Fruit fly (Drosophila melanogaster): ENCODE results near the gene CG9581.
"Not testable (repeated sequence)": the region's sequence is repeated elsewhere in the genome, so short reads cannot be mapped to it uniquely, and the experiment has no call there.

The CG9581 gene

DNA sequence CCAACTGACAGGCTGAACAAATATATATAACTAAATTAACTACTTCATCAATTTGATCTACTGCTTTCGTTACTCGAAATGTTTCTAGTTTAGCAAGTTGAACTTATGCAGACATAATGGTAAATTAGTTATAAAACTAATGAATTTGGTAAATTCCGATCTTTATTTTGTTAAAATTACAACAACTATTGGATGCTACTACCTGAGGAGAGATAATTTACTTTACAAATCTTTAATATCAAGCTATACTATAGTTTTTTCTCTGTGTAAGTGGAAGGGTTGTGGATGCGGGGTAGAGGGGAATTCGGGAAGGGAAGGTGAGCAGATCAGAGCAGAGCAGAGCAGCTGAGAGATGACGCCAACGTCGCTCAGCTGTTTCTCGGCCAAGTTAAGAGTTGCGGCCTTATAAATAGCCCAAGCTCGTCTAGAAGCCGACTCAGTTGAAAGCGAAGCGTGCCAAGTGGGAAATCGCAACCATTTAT lies 22.0 kb downstream of the CG9581 start, which contains the start of gene aspr (continued):
- no peak for TF ChIP-seq CG9139 (GFP tag; optimal IDR thresholded peaks at IDR 0.05)
- TF ChIP-seq CG3919 (GFP tag; optimal IDR thresholded peaks at IDR 0.05): peak; percentile 48
- TF ChIP-seq net (GFP tag; optimal IDR thresholded peaks at IDR 0.05): peak; percentile 10
- TF ChIP-seq dac (GFP tag; optimal IDR thresholded peaks at IDR 0.05): no peak
- TF ChIP-seq CG8632 (GFP tag; optimal IDR thresholded peaks at IDR 0.05): no peak
- TF ChIP-seq Ets96B (tag; optimal IDR thresholded peaks at IDR 0.05): peak; percentile 49
- TF ChIP-seq fkh (GFP tag; optimal IDR thresholded peaks at IDR 0.05): peak; percentile 25
- peak; percentile 46 for TF ChIP-seq CG6808 (GFP tag; optimal IDR thresholded peaks at IDR 0.05)
- no peak for TF ChIP-seq CG8319 (GFP tag; optimal IDR thresholded peaks at IDR 0.05)

dm6 chrX:20143088-20143487 lies 26.7 kb downstream of the CG9581 start, which contains the start of gene Or19a:
Or19a (minus strand) TSS chrX:20143188.
- not testable (repeated sequence) for TF ChIP-seq Gug (GFP tag; IDR thresholded peaks at IDR 0.05); Smox (GFP tag; optimal IDR thresholded peaks at IDR 0.05); CG4318 (GFP tag; optimal IDR thresholded peaks at IDR 0.05)

DNA sequence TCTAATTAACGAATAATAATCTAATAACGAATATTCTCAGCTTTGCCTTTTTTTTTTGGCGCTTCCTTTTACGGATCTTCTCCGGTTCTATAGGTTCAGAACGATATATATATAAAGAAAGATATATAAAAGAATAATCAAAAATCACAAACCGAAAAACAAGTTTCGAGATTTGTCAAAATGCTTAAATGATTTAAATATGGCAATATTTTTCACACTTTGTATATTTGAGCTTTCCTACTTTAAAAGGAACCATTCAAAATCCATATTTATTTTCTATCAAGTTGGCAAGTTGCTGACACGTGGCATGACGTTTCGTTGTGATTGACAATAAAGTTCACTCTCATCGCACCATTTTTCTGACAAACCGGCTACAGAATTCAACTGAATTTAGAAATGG lies 29.1 kb downstream of the CG9581 start, which contains the start of gene CG34332:
TSS of gene CG34332 (plus strand) at position 301 of the 400 bp plus-strand sequence.
- TF ChIP-seq CG6808 (GFP tag; optimal IDR thresholded peaks at IDR 0.05) (no peak), net (GFP tag; optimal IDR thresholded peaks at IDR 0.05) (no peak)

dm6 chrX:20139493-20139892 lies 30.3 kb downstream of the CG9581 start, which contains the start of gene CG42583:
CG42583 (plus strand) TSS chrX:20139793.
- TF ChIP-seq fd59A (GFP tag; optimal IDR thresholded peaks at IDR 0.05) (no peak), CG6808 (GFP tag; optimal IDR thresholded peaks at IDR 0.05) (no peak), Sox15 (GFP tag; optimal IDR thresholded peaks at IDR 0.05) (no peak), CG32006 (GFP tag; optimal IDR thresholded peaks at IDR 0.05) (no peak), CG10669 (GFP tag; optimal IDR thresholded peaks at IDR 0.05) (no peak), CG8632 (GFP tag; optimal IDR thresholded peaks at IDR 0.05) (no peak), CG11762 (GFP tag; optimal IDR thresholded peaks at IDR 0.05; ENCODE audit: insufficient read depth) (no peak), Eip75B (GFP tag; optimal IDR thresholded peaks at IDR 0.05) (no peak)

dm6 chrX:20133432-20133831 lies 36.3 kb downstream of the CG9581 start, which contains the start of gene CG15322:
CG15322 (plus strand) TSS chrX:20133579.
- TF ChIP-seq CG8632 (GFP tag; optimal IDR thresholded peaks at IDR 0.05) (no peak), CG8119 (GFP tag; IDR thresholded peaks at IDR 0.05) (0 out of 3 replicates have a peak, but pooled peaks have one; percentile 18), Gug (GFP tag; IDR thresholded peaks at IDR 0.05) (no peak), achi (GFP tag; optimal IDR thresholded peaks at IDR 0.05) (no peak), spab (GFP tag; optimal IDR thresholded peaks at IDR 0.05) (no peak), Hr39 (GFP tag; optimal IDR thresholded peaks at IDR 0.05) (no peak), ss (GFP tag; optimal IDR thresholded peaks at IDR 0.05) (peak in 1 of 2 experiments; percentile 23), CG3919 (GFP tag; optimal IDR thresholded peaks at IDR 0.05) (peak; percentile 0), Eip75B (GFP tag; optimal IDR thresholded peaks at IDR 0.05) (no peak)

dm6 chrX:20130486-20130885 lies 39.3 kb downstream of the CG9581 start:
- peak; percentile 33 for TF ChIP-seq OdsH (GFP tag; optimal IDR thresholded peaks at IDR 0.05)
- peak; percentile 43 for TF ChIP-seq pdm3 (GFP tag; optimal IDR thresholded peaks at IDR 0.05)
- no peak for TF ChIP-seq Sox15 (GFP tag; optimal IDR thresholded peaks at IDR 0.05)
- TF ChIP-seq Ets21C (GFP tag; optimal IDR thresholded peaks at IDR 0.05): no peak
- peak; percentile 79 for TF ChIP-seq CG15336 (GFP tag; IDR thresholded peaks at IDR 0.05)
- peak; percentile 79 for TF ChIP-seq CG8119 (GFP tag; IDR thresholded peaks at IDR 0.05)
- TF ChIP-seq CG7368 (GFP tag; optimal IDR thresholded peaks at IDR 0.05): no peak
- TF ChIP-seq CG3032 (tag; optimal IDR thresholded peaks at IDR 0.05): no peak
- peak; percentile 16 for TF ChIP-seq svp (GFP tag)
- TF ChIP-seq CG32006 (GFP tag; optimal IDR thresholded peaks at IDR 0.05): peak; percentile 84
- peak; percentile 79 for TF ChIP-seq Hr4 (GFP tag; optimal IDR thresholded peaks at IDR 0.05)
- TF ChIP-seq CG6854 (GFP tag; optimal IDR thresholded peaks at IDR 0.05): no peak
- TF ChIP-seq Lpt (GFP tag; optimal IDR thresholded peaks at IDR 0.05): peak; percentile 55
- peak; percentile 51 for TF ChIP-seq dac (GFP tag; optimal IDR thresholded peaks at IDR 0.05)
- no peak for TF ChIP-seq spab (GFP tag; optimal IDR thresholded peaks at IDR 0.05)
- no peak for TF ChIP-seq CG8319 (GFP tag; optimal IDR thresholded peaks at IDR 0.05)
- TF ChIP-seq CG4318 (GFP tag; optimal IDR thresholded peaks at IDR 0.05): peak; percentile 68
- TF ChIP-seq CG9139 (GFP tag; optimal IDR thresholded peaks at IDR 0.05): no peak
- no peak for TF ChIP-seq lz (GFP tag; optimal IDR thresholded peaks at IDR 0.05)
- no peak for TF ChIP-seq Blimp-1 (GFP tag; optimal IDR thresholded peaks at IDR 0.05)
- TF ChIP-seq ss (GFP tag; optimal IDR thresholded peaks at IDR 0.05): no peak
- no peak for TF ChIP-seq CG16779 (tag; optimal IDR thresholded peaks at IDR 0.05)
- TF ChIP-seq Eip78C (GFP tag): peak; percentile 83
- peak; percentile 26 for TF ChIP-seq CG3919 (GFP tag; optimal IDR thresholded peaks at IDR 0.05)
- no peak for TF ChIP-seq vri (GFP tag; optimal IDR thresholded peaks at IDR 0.05)
- no peak for TF ChIP-seq CG8632 (GFP tag; optimal IDR thresholded peaks at IDR 0.05)
- no peak for TF ChIP-seq Ets96B (tag; optimal IDR thresholded peaks at IDR 0.05)

Data from whole organism, prepupa.